Fruit fly (Drosophila melanogaster) whole organism, wandering third instar larva: Measurements from ENCODE around the gene Or33c.

ENCODE experiments used
- Abd-B ChIP-seq: fragments of >200 bp; optimal IDR thresholded peaks from 2 replicates; lab custom pipeline; 2017; ENCODE audit warnings: missing biosample characterization, missing genetic modification characterization
- N ChIP-seq: fragments of >200 bp; optimal IDR thresholded peaks from 2 replicates; lab custom pipeline; 2018; ENCODE audit warnings: missing biosample characterization, missing external identifiers, missing genetic modification characterization
- Sp1 ChIP-seq: fragments of 200-800 bp; sonication (Bioruptor generic); optimal IDR thresholded peaks from 3 replicates; lab custom pipeline; 2019; ENCODE audit warnings: missing biosample characterization, mild to moderate bottlenecking, missing genetic modification characterization, moderate library complexity
- br ChIP-seq: fragments of 200-800 bp; sonication (Bioruptor generic); optimal IDR thresholded peaks from 2 replicates; lab custom pipeline; 2016; ENCODE audit warnings: missing biosample characterization, missing genetic modification characterization
- dmrt93B ChIP-seq: fragments of 200-800 bp; sonication (Bioruptor generic); optimal IDR thresholded peaks from 2 replicates; lab custom pipeline; 2018; ENCODE audit warnings: missing biosample characterization, mild to moderate bottlenecking, missing genetic modification characterization
- fru ChIP-seq: fragments of 200-800 bp; sonication (Bioruptor generic); optimal IDR thresholded peaks from 3 replicates; lab custom pipeline; 2016; ENCODE audit warnings: missing biosample characterization, mild to moderate bottlenecking, missing genetic modification characterization
- sage ChIP-seq: fragments of 200-800 bp; sonication (Bioruptor generic); optimal IDR thresholded peaks from 2 replicates; lab custom pipeline; 2016; ENCODE audit warnings: missing biosample characterization, mild to moderate bottlenecking, missing genetic modification characterization
- tai ChIP-seq: sonication (Bioruptor generic); optimal IDR thresholded peaks from 2 replicates; lab custom pipeline; 2016; ENCODE audit warnings: missing biosample characterization, missing genetic modification characterization
- usp ChIP-seq: fragments of >200 bp; optimal IDR thresholded peaks from 2 replicates; lab custom pipeline; 2017; ENCODE audit warnings: missing biosample characterization, missing genetic modification characterization

dm6 chr2L:11903335-11903734, 34.4 kb upstream of the Or33c start:
- no peak for TF ChIP-seq usp (GFP tag; lab: Kevin White, UChicago)
- TF ChIP-seq dmrt93B (GFP tag; lab: Kevin White, UChicago) = no peak
- TF ChIP-seq N (GFP tag; lab: Kevin White, UChicago) = no peak
- TF ChIP-seq fru (GFP tag; lab: Kevin White, UChicago) = no peak
- no peak for TF ChIP-seq Sp1 (GFP tag; lab: Kevin White, UChicago)
- no peak for TF ChIP-seq br (GFP tag; lab: Kevin White, UChicago)
- TF ChIP-seq tai (GFP tag; lab: Kevin White, UChicago) = no peak
- TF ChIP-seq Abd-B (GFP tag; lab: Kevin White, UChicago) = no peak
- TF ChIP-seq sage (GFP tag; lab: Kevin White, UChicago) = no peak
